Worm (Caenorhabditis elegans) whole organism, L1 larva: Measurements from ENCODE around the gene kup-1.

Source experiments
- alr-1 ChIP-seq: fragments of 200-800 bp; sonication (Bioruptor generic); optimal IDR thresholded peaks from 2 replicates; lab custom pipeline; 2018; ENCODE audit warnings: borderline replicate concordance, mild to moderate bottlenecking, missing genetic modification characterization, missing compliant biosample characterization
- fkh-8 ChIP-seq: sonication (generic microtip); optimal IDR thresholded peaks from 2 replicates; lab custom pipeline; 2016; ENCODE audit warnings: mild to moderate bottlenecking, missing genetic modification characterization, missing compliant biosample characterization
- lin-13 ChIP-seq: fragments of 150-350 bp; optimal IDR thresholded peaks from 2 replicates; lab custom pipeline; 2014; ENCODE audit warnings: missing biosample characterization, missing genetic modification reagents, missing genetic modification characterization
- mef-2 ChIP-seq: fragments of 150-350 bp; optimal IDR thresholded peaks from 2 replicates; lab custom pipeline; 2014; ENCODE audit warnings: missing biosample characterization, missing genetic modification characterization
- nhr-11 ChIP-seq: fragments of 150-350 bp; optimal IDR thresholded peaks from 2 replicates; lab custom pipeline; 2014; ENCODE audit warnings: missing biosample characterization, missing genetic modification characterization
- nhr-12 ChIP-seq: sonication (generic microtip); optimal IDR thresholded peaks from 2 replicates; lab custom pipeline; 2017; ENCODE audit warnings: missing biosample characterization, missing genetic modification characterization
- nhr-237 ChIP-seq: fragments of 150-350 bp; optimal IDR thresholded peaks from 2 replicates; lab custom pipeline; 2014; ENCODE audit warnings: missing biosample characterization, missing genetic modification characterization
- nhr-77 ChIP-seq: fragments of 150-350 bp; optimal IDR thresholded peaks from 2 replicates; lab custom pipeline; 2014; ENCODE audit warnings: missing biosample characterization, missing genetic modification characterization
- nhr-84 ChIP-seq: sonication (generic microtip); optimal IDR thresholded peaks from 2 replicates; lab custom pipeline; 2017; ENCODE audit warnings: missing biosample characterization, missing genetic modification characterization
- pqm-1 ChIP-seq: sonication (generic microtip); optimal IDR thresholded peaks from 3 replicates; lab custom pipeline; 2017; ENCODE audit warnings: missing biosample characterization, missing genetic modification characterization
- snpc-4 ChIP-seq: fragments of 150-350 bp; optimal IDR thresholded peaks from 2 replicates; lab custom pipeline; 2014; ENCODE audit warnings: missing biosample characterization, missing genetic modification characterization
- unc-62 ChIP-seq: fragments of 150-350 bp; optimal IDR thresholded peaks from 2 replicates; lab custom pipeline; 2014; ENCODE audit warnings: missing biosample characterization, missing genetic modification reagents, missing genetic modification characterization
- ztf-4 ChIP-seq: fragments of 150-350 bp; optimal IDR thresholded peaks from 2 replicates; lab custom pipeline; 2014; ENCODE audit warnings: missing biosample characterization, missing genetic modification characterization

- TF ChIP-seq unc-62 (GFP tag; lab: Kevin White, UChicago) (no peak), nhr-84 (tag; lab: Kevin White, UChicago) (no peak), alr-1 (tag; lab: Kevin White, UChicago) (no peak), nhr-237 (tag; lab: Kevin White, UChicago) (no peak), nhr-11 (tag; lab: Kevin White, UChicago) (no peak), lin-13 (GFP tag; lab: Kevin White, UChicago) (no peak), ztf-4 (no peak), pqm-1 (no peak), mef-2 (no peak), fkh-8 (tag; lab: Kevin White, UChicago) (no peak), snpc-4 (tag; lab: Kevin White, UChicago) (no peak), nhr-77 (tag; lab: Kevin White, UChicago) (no peak), nhr-12 (tag; lab: Kevin White, UChicago) (no peak)
These were observed 50.1 kb downstream of the kup-1 start for ce11 chrV:11990511-11991127.
